Worm (Caenorhabditis elegans) whole organism, late embryonic: ENCODE data around the gene aqp-5.

Source experiments
- T23F11.4 ChIP-seq: fragments of 200-800 bp; sonication (Bioruptor generic); optimal IDR thresholded peaks from 2 replicates; lab custom pipeline; 2018; ENCODE audit warnings: mild to moderate bottlenecking, missing genetic modification characterization, missing compliant biosample characterization
- ama-1 ChIP-seq: fragments of 150-350 bp; optimal IDR thresholded peaks from 2 replicates; lab custom pipeline; 2014
- che-1 ChIP-seq: sonication (generic microtip); optimal IDR thresholded peaks from 2 replicates; lab custom pipeline; 2016; ENCODE audit warnings: mild to moderate bottlenecking, missing genetic modification characterization, missing compliant biosample characterization
- elt-2 ChIP-seq: sonication (generic microtip); optimal IDR thresholded peaks from 2 replicates; lab custom pipeline; 2016; ENCODE audit warnings: missing genetic modification reagents, missing genetic modification characterization, missing compliant biosample characterization
- fax-1 ChIP-seq: sonication (generic microtip); optimal IDR thresholded peaks from 2 replicates; lab custom pipeline; 2016; ENCODE audit warnings: missing genotype, missing genetic modification characterization, missing compliant biosample characterization
- fkh-10 ChIP-seq: fragments of 150-350 bp; optimal IDR thresholded peaks from 2 replicates; lab custom pipeline; 2014; ENCODE audit warnings: missing biosample characterization, missing genetic modification reagents, missing genetic modification characterization
- pag-3 ChIP-seq: sonication (generic microtip); optimal IDR thresholded peaks from 2 replicates; lab custom pipeline; 2016; ENCODE audit warnings: missing compliant biosample characterization, missing genetic modification characterization, borderline replicate concordance
- rnt-1 ChIP-seq: sonication (generic microtip); optimal IDR thresholded peaks from 2 replicates; lab custom pipeline; 2016; ENCODE audit warnings: missing genetic modification characterization, missing compliant biosample characterization
- sdc-2 ChIP-seq: sonication (generic microtip); optimal IDR thresholded peaks from 2 replicates; lab custom pipeline; 2016; ENCODE audit warnings: missing genotype, missing genetic modification characterization, missing compliant biosample characterization
- sox-2 ChIP-seq: fragments of 200-800 bp; sonication (Bioruptor generic); IDR thresholded peaks from 2 replicates; pipeline ENCODE4 v1.3.6; 2022; ENCODE audit warnings: missing genetic modification reagents, missing genetic modification characterization, missing compliant biosample characterization

DNA sequence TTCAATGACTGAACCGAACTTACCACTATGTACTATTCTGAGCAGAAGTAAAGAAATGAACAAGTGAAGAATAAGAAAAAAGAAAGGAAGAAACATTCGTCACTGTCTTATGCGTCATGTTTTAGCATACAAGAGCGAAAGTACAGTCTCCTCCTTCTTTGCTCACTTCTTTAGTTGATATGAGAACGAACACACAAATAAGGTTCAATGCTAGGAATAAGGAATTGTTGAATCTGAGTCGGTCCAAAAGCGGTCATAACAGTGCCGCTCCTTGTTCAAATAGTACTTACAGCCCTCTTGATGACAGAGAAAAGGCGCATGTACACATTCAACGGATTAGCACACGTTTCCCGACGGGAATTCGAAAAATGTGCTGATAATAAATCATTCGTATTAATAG, 47.6 kb downstream of the aqp-5 start, which contains the start of gene F25D1.8:
- TF ChIP-seq rnt-1 = no peak
- no peak for TF ChIP-seq pag-3 (tag; lab: Kevin White, UChicago)
- no peak for TF ChIP-seq sdc-2 (tag; lab: Kevin White, UChicago)
- no peak for TF ChIP-seq sox-2 (GFP tag; lab: Robert Waterston, UW)
- TF ChIP-seq T23F11.4 (GFP tag; lab: Kevin White, UChicago) = no peak
- TF ChIP-seq elt-2 = no peak
- no peak for TF ChIP-seq fax-1 (tag; lab: Kevin White, UChicago)
- no peak for TF ChIP-seq ama-1 (lab: Kevin White, UChicago)
- TF ChIP-seq fkh-10 (GFP tag; lab: Kevin White, UChicago) = no peak
- TF ChIP-seq che-1 = no peak
